Fruit fly (Drosophila melanogaster) whole organism, prepupa: Measurements from ENCODE around the gene Spn.

Source experiments
- CG10669 ChIP-seq: fragments of 200-800 bp; sonication (Bioruptor generic); optimal IDR thresholded peaks from 3 replicates; lab custom pipeline; 2018; ENCODE audit warnings: missing biosample characterization, mild to moderate bottlenecking, missing genetic modification characterization, moderate library complexity
- CG11294 ChIP-seq: fragments of 200-800 bp; sonication (Bioruptor generic); IDR thresholded peaks from 2 replicates; pipeline ENCODE4 v1.3.6; 2022; ENCODE audit warnings: missing biosample characterization, missing genetic modification characterization
- CG11762 ChIP-seq: fragments of 200-800 bp; sonication (Bioruptor generic); optimal IDR thresholded peaks from 3 replicates; lab custom pipeline; 2016; ENCODE audit warnings: missing biosample characterization, missing genetic modification characterization; ENCODE audit not compliant: insufficient read depth
- CG11902 ChIP-seq: fragments of 200-800 bp; sonication (Bioruptor generic); optimal IDR thresholded peaks from 3 replicates; lab custom pipeline; 2016; ENCODE audit warnings: missing biosample characterization, missing genetic modification characterization
- CG15336 ChIP-seq: fragments of 200-800 bp; sonication (Bioruptor generic); IDR thresholded peaks from 2 replicates; pipeline ENCODE4 v1.3.6; 2022; ENCODE audit warnings: missing biosample characterization, missing genetic modification characterization
- CG1621 ChIP-seq: fragments of 200-800 bp; sonication (Bioruptor generic); optimal IDR thresholded peaks from 3 replicates; lab custom pipeline; 2018; ENCODE audit warnings: missing biosample characterization, mild to moderate bottlenecking, missing genetic modification characterization
- CG31627 ChIP-seq: fragments of 200-800 bp; sonication (Bioruptor generic); optimal IDR thresholded peaks from 3 replicates; lab custom pipeline; 2016; ENCODE audit warnings: missing biosample characterization, missing genetic modification characterization
- CG34406 ChIP-seq: fragments of 200-800 bp; sonication (Bioruptor generic); optimal IDR thresholded peaks from 3 replicates; lab custom pipeline; 2016; ENCODE audit warnings: missing biosample characterization, missing genetic modification characterization
- CG3919 ChIP-seq: fragments of 200-800 bp; sonication (Bioruptor generic); optimal IDR thresholded peaks from 3 replicates; lab custom pipeline; 2016; ENCODE audit warnings: missing biosample characterization, missing genetic modification characterization
- CG4318 ChIP-seq: fragments of 200-800 bp; sonication (Bioruptor generic); optimal IDR thresholded peaks from 3 replicates; lab custom pipeline; 2017; ENCODE audit warnings: missing biosample characterization, mild to moderate bottlenecking, missing genetic modification characterization
- CG6163 ChIP-seq: fragments of 200-800 bp; sonication (Bioruptor generic); IDR thresholded peaks from 3 replicates; pipeline ENCODE4 v1.3.6; 2022; ENCODE audit warnings: missing biosample characterization, missing genetic modification characterization
- CG6276 ChIP-seq: fragments of 200-800 bp; sonication (Bioruptor generic); optimal IDR thresholded peaks from 2 replicates; lab custom pipeline; 2017; ENCODE audit warnings: missing biosample characterization, mild to moderate bottlenecking, missing genetic modification characterization
- CG6808 ChIP-seq: fragments of 200-800 bp; sonication (Bioruptor generic); optimal IDR thresholded peaks from 3 replicates; lab custom pipeline; 2017; ENCODE audit warnings: missing biosample characterization, missing genetic modification characterization, mild to moderate bottlenecking, moderate library complexity, missing genetic modification reagents
- CG6854 ChIP-seq: fragments of 200-800 bp; sonication (Bioruptor generic); optimal IDR thresholded peaks from 2 replicates; lab custom pipeline; 2017; ENCODE audit warnings: missing biosample characterization, mild to moderate bottlenecking, missing genetic modification characterization
- CG7368 ChIP-seq: fragments of 200-800 bp; sonication (Bioruptor generic); optimal IDR thresholded peaks from 3 replicates; lab custom pipeline; 2016; ENCODE audit warnings: missing biosample characterization, missing genetic modification characterization
- CG8119 ChIP-seq: fragments of 200-800 bp; sonication (Bioruptor generic); IDR thresholded peaks from 3 replicates; pipeline ENCODE4 v1.3.6; 2022; ENCODE audit warnings: missing biosample characterization, missing genetic modification characterization
- CG8319 ChIP-seq: fragments of 200-800 bp; sonication (Bioruptor generic); optimal IDR thresholded peaks from 3 replicates; lab custom pipeline; 2016; ENCODE audit warnings: missing biosample characterization, missing genetic modification characterization
- CG8632 ChIP-seq: fragments of 200-800 bp; sonication (Bioruptor generic); optimal IDR thresholded peaks from 3 replicates; lab custom pipeline; 2016; ENCODE audit warnings: missing biosample characterization, missing genetic modification characterization
- CG9139 ChIP-seq: fragments of 200-800 bp; sonication (Bioruptor generic); optimal IDR thresholded peaks from 3 replicates; lab custom pipeline; 2017; ENCODE audit warnings: missing biosample characterization, mild to moderate bottlenecking, missing genetic modification characterization
- Eip75B ChIP-seq: fragments of 200-800 bp; sonication (Bioruptor generic); optimal IDR thresholded peaks from 3 replicates; lab custom pipeline; 2016; ENCODE audit warnings: missing biosample characterization, missing genetic modification characterization
- Eip78C ChIP-seq: fragments of 200-800 bp; sonication (Bioruptor generic); peaks from one replicate; lab custom pipeline; 2016; ENCODE audit warnings: missing biosample characterization, missing genetic modification characterization
- Eip93F ChIP-seq: fragments of 200-800 bp; sonication (Bioruptor generic); optimal IDR thresholded peaks from 2 replicates; lab custom pipeline; 2016; ENCODE audit warnings: missing biosample characterization, mild to moderate bottlenecking, missing genetic modification characterization
- Ets21C ChIP-seq: fragments of 200-800 bp; sonication (Bioruptor generic); optimal IDR thresholded peaks from 3 replicates; lab custom pipeline; 2016; ENCODE audit warnings: missing biosample characterization, missing genetic modification characterization
- Ets96B ChIP-seq: fragments of 200-800 bp; optimal IDR thresholded peaks from 2 replicates; lab custom pipeline; 2019; ENCODE audit warnings: missing biosample characterization, mild to moderate bottlenecking, missing genetic modification characterization, moderate library complexity
- Gug ChIP-seq: fragments of 200-800 bp; sonication (Bioruptor generic); IDR thresholded peaks from 2 replicates; pipeline ENCODE4 v1.3.6; 2022; ENCODE audit warnings: missing biosample characterization, missing genetic modification characterization
- Hr38 ChIP-seq: sonication (Bioruptor generic); optimal IDR thresholded peaks from 2 replicates; lab custom pipeline; 2016; ENCODE audit warnings: missing biosample characterization, missing genetic modification characterization
- Hr39 ChIP-seq: fragments of 200-800 bp; sonication (Bioruptor generic); optimal IDR thresholded peaks from 2 replicates; lab custom pipeline; 2016; ENCODE audit warnings: missing biosample characterization, missing genetic modification characterization
- Hr4 ChIP-seq: fragments of 200-800 bp; sonication (Bioruptor generic); optimal IDR thresholded peaks from 3 replicates; lab custom pipeline; 2016; ENCODE audit warnings: missing biosample characterization, missing genetic modification characterization
- Lpt ChIP-seq: fragments of 200-800 bp; sonication (Bioruptor generic); optimal IDR thresholded peaks from 3 replicates; lab custom pipeline; 2016; ENCODE audit warnings: missing biosample characterization, missing genetic modification characterization
- Met ChIP-seq: fragments of 200-800 bp; sonication (Bioruptor generic); optimal IDR thresholded peaks from 3 replicates; lab custom pipeline; 2016; ENCODE audit warnings: missing biosample characterization, missing genetic modification characterization
- Sox102F ChIP-seq: fragments of 200-800 bp; sonication (Bioruptor generic); optimal IDR thresholded peaks from 2 replicates; lab custom pipeline; 2016; ENCODE audit warnings: missing biosample characterization, mild to moderate bottlenecking, missing genetic modification characterization
- Sox14 ChIP-seq: fragments of 200-800 bp; sonication (Bioruptor generic); optimal IDR thresholded peaks from 3 replicates; lab custom pipeline; 2016; ENCODE audit warnings: missing biosample characterization, missing genetic modification characterization
- Sox15 ChIP-seq: fragments of 200-800 bp; sonication (Bioruptor generic); optimal IDR thresholded peaks from 3 replicates; lab custom pipeline; 2016; ENCODE audit warnings: missing biosample characterization, missing genetic modification characterization
- achi ChIP-seq: fragments of 200-800 bp; sonication (Bioruptor generic); optimal IDR thresholded peaks from 3 replicates; lab custom pipeline; 2016; ENCODE audit warnings: missing biosample characterization, missing genetic modification characterization
- acj6 ChIP-seq: fragments of 200-800 bp; sonication (Bioruptor generic); optimal IDR thresholded peaks from 3 replicates; lab custom pipeline; 2016; ENCODE audit warnings: missing biosample characterization, missing genetic modification characterization
- cyc ChIP-seq: fragments of 200-800 bp; sonication (Bioruptor generic); optimal IDR thresholded peaks from 3 replicates; lab custom pipeline; 2016; ENCODE audit warnings: missing biosample characterization, missing genetic modification characterization
- dac ChIP-seq: fragments of 200-800 bp; sonication (Bioruptor generic); optimal IDR thresholded peaks from 2 replicates; lab custom pipeline; 2017; ENCODE audit warnings: missing biosample characterization, mild to moderate bottlenecking, missing genetic modification characterization
- dsx ChIP-seq: fragments of 200-800 bp; optimal IDR thresholded peaks from 3 replicates; lab custom pipeline; 2019; ENCODE audit warnings: missing biosample characterization, mild to moderate bottlenecking, missing genetic modification characterization, moderate library complexity; ENCODE audit not compliant: poor library complexity, severe bottlenecking
- eg ChIP-seq: fragments of 200-800 bp; sonication (Bioruptor generic); IDR thresholded peaks from 3 replicates; pipeline ENCODE4 v1.3.6; 2022; ENCODE audit warnings: missing biosample characterization, missing genetic modification characterization
- esn ChIP-seq: fragments of 200-800 bp; sonication (Bioruptor generic); optimal IDR thresholded peaks from 2 replicates; lab custom pipeline; 2016; ENCODE audit warnings: missing biosample characterization, mild to moderate bottlenecking, missing genetic modification characterization, moderate library complexity
- fd59A ChIP-seq: fragments of 200-800 bp; sonication (Bioruptor generic); optimal IDR thresholded peaks from 2 replicates; lab custom pipeline; 2017; ENCODE audit warnings: missing biosample characterization, mild to moderate bottlenecking, missing genetic modification characterization, missing genetic modification reagents
- fd85E ChIP-seq: fragments of 200-800 bp; sonication (Bioruptor generic); optimal IDR thresholded peaks from 3 replicates; lab custom pipeline; 2016; ENCODE audit warnings: missing biosample characterization, missing genetic modification characterization
- lz ChIP-seq: fragments of 200-800 bp; sonication (Bioruptor generic); optimal IDR thresholded peaks from 3 replicates; lab custom pipeline; 2016; ENCODE audit warnings: missing biosample characterization, missing genetic modification characterization
- pdm3 ChIP-seq: fragments of 200-800 bp; sonication (Bioruptor generic); optimal IDR thresholded peaks from 3 replicates; lab custom pipeline; 2016; ENCODE audit warnings: missing biosample characterization, missing genetic modification characterization
- salr ChIP-seq, 2 experiments: fragments of 200-800 bp; sonication (Bioruptor generic); optimal IDR thresholded peaks; 3 replicates each; lab custom pipeline; 2016 to 2018; ENCODE audit warnings: missing biosample characterization in 2 of 2, missing genetic modification characterization in 2 of 2, mild to moderate bottlenecking in 1 of 2
- spab ChIP-seq: fragments of 200-800 bp; sonication (Bioruptor generic); optimal IDR thresholded peaks from 2 replicates; lab custom pipeline; 2017; ENCODE audit warnings: missing biosample characterization, mild to moderate bottlenecking, missing genetic modification characterization, missing genetic modification reagents
- ss ChIP-seq, 2 experiments: fragments of 200-800 bp; sonication (Bioruptor generic); optimal IDR thresholded peaks; 2 replicates in 1 of 2; 3 replicates in 1 of 2; lab custom pipeline; 2017 to 2018; ENCODE audit warnings: mild to moderate bottlenecking in 2 of 2, missing biosample characterization in 2 of 2, missing genetic modification characterization in 2 of 2, moderate library complexity in 1 of 2
- topi ChIP-seq: fragments of 200-800 bp; sonication (Bioruptor generic); optimal IDR thresholded peaks from 3 replicates; lab custom pipeline; 2016; ENCODE audit warnings: missing biosample characterization, missing genetic modification characterization
- vri ChIP-seq: fragments of 200-800 bp; sonication (Bioruptor generic); optimal IDR thresholded peaks from 3 replicates; lab custom pipeline; 2016; ENCODE audit warnings: missing biosample characterization, mild to moderate bottlenecking, missing genetic modification characterization

The Spn gene

DNA sequence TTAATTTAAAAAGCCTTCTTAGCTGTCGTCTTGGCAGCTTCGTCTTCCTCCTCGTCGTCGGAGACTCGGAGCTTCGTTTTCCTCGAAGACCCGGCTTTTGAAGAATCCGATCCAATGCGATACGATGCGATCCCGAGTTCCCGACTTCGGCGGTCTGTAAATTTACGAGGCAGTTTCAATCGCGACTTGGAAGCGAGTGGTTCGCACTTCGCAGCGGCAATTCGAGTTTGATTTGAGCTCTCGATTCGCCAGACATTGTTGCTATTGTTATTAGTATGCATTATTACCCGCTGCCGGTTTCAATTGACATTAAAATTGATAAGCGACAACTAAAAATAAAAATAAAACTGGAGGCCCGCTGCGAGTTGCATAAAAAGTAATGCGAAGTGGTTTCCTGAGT is 65.5 kb downstream of the Spn start, which contains the start of gene CG1146 (continued):
- peak; percentile 30 for TF ChIP-seq CG3919 (GFP tag; lab: Kevin White, UChicago)
- peak; percentile 2 for TF ChIP-seq esn (GFP tag; lab: Kevin White, UChicago)
- peak; percentile 40; the same call in 1 of the 3 replicates for TF ChIP-seq CG8119 (GFP tag; lab: Robert Waterston, UW)
- no peak for TF ChIP-seq fd85E (GFP tag; lab: Kevin White, UChicago)
- peak; percentile 19; the same call in 1 of the 3 replicates for TF ChIP-seq eg (GFP tag; lab: Robert Waterston, UW)
- TF ChIP-seq CG6276 (GFP tag; lab: Kevin White, UChicago): peak; percentile 39
- TF ChIP-seq Eip78C: peak; percentile 65
- TF ChIP-seq CG8632 (GFP tag; lab: Kevin White, UChicago): no peak

DNA sequence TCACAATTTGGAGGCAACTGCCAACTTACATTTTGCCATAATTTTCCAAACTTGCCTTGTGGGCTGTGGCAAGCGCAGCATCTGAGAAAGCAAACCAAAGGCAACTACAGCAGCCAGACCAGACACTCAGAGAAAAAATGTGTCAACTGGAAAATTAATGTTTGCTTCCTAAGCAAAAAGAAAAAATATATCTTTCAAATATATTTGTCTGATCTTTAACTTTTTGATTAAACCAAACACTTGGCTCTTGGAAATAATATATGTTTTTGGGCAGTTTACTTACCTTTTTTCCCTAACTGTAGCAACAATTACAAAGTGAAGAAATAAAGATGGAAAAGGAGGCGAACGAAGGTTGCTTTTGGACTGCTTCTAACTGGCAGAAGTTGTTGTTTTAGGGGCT is 66.8 kb downstream of the Spn start:
- TF ChIP-seq Hr4 (GFP tag; lab: Kevin White, UChicago) (peak; percentile 73), vri (GFP tag; lab: Kevin White, UChicago) (peak; percentile 21), CG6808 (GFP tag; lab: Kevin White, UChicago) (peak; percentile 91), Sox102F (GFP tag; lab: Kevin White, UChicago) (peak; percentile 36), dac (GFP tag; lab: Kevin White, UChicago) (peak; percentile 7), Sox15 (GFP tag; lab: Kevin White, UChicago) (no peak), CG8319 (peak; percentile 11), cyc (GFP tag; lab: Kevin White, UChicago) (peak; percentile 82), Hr39 (GFP tag; lab: Kevin White, UChicago) (peak; percentile 37), CG7368 (peak; percentile 71), fd59A (GFP tag; lab: Kevin White, UChicago) (peak; percentile 56), dsx (GFP tag; lab: Kevin White, UChicago) (peak; percentile 88), Hr38 (GFP tag; lab: Kevin White, UChicago) (no peak), CG9139 (GFP tag; lab: Kevin White, UChicago) (peak; percentile 68), CG6163 (GFP tag; lab: Robert Waterston, UW) (peak; percentile 86), Eip75B (peak; percentile 86), topi (GFP tag; lab: Kevin White, UChicago) (peak; percentile 86), CG8632 (GFP tag; lab: Kevin White, UChicago) (peak; percentile 28), CG11294 (peak; percentile 55; the same call in 1 of the 2 replicates), Eip93F (GFP tag; lab: Kevin White, UChicago) (peak; percentile 39), CG1621 (tag; lab: Kevin White, UChicago) (peak; percentile 70), acj6 (GFP tag; lab: Kevin White, UChicago) (peak; percentile 65), CG11902 (GFP tag; lab: Kevin White, UChicago) (peak; percentile 51), CG8119 (GFP tag; lab: Robert Waterston, UW) (peak; percentile 83), pdm3 (GFP tag; lab: Kevin White, UChicago) (peak; percentile 68), Gug (GFP tag; lab: Robert Waterston, UW) (peak; percentile 82), CG10669 (GFP tag; lab: Kevin White, UChicago) (peak; percentile 85), ss (GFP tag; optimal IDR thresholded peaks at IDR 0.05; lab: Kevin White, UChicago) (peak; percentile 58 to 89), CG6276 (GFP tag; lab: Kevin White, UChicago) (peak; percentile 77), CG4318 (GFP tag; lab: Kevin White, UChicago) (peak; percentile 19), CG11762 (GFP tag; lab: Kevin White, UChicago) (peak; percentile 66), Lpt (GFP tag; lab: Kevin White, UChicago) (peak; percentile 68), CG15336 (GFP tag; lab: Robert Waterston, UW) (peak; percentile 77), Ets96B (tag; lab: Kevin White, UChicago) (peak; percentile 92), Sox14 (peak; percentile 83), spab (GFP tag; lab: Kevin White, UChicago) (peak; percentile 86), CG3919 (GFP tag; lab: Kevin White, UChicago) (peak; percentile 88), CG34406 (GFP tag; lab: Kevin White, UChicago) (peak; percentile 40), Met (GFP tag; lab: Kevin White, UChicago) (peak; percentile 58), lz (GFP tag; lab: Kevin White, UChicago) (peak; percentile 69), CG31627 (peak; percentile 53), salr (GFP tag; optimal IDR thresholded peaks at IDR 0.05; lab: Kevin White, UChicago) (peak in 1 of 2 experiments; percentile 70), CG6854 (GFP tag; lab: Kevin White, UChicago) (peak; percentile 63), Ets21C (GFP tag; lab: Kevin White, UChicago) (peak; percentile 56), achi (peak; percentile 77), esn (GFP tag; lab: Kevin White, UChicago) (peak; percentile 76)
